Fruit fly (Drosophila melanogaster): ENCODE results near the gene tal-2A.

Gene tal-2A

dm6 chr3R:13816375-13816711 lies 3.4 kb downstream of the tal-2A start (continued):
- TF ChIP-seq repo (GFP tag; optimal IDR thresholded peaks at IDR 0.05) (no peak), Dbx (GFP tag; IDR thresholded peaks at IDR 0.05) (no peak), abd-A (tag; optimal IDR thresholded peaks at IDR 0.05) (peak; percentile 24), sisA (GFP tag; IDR thresholded peaks at IDR 0.05) (no peak), sqz (GFP tag; optimal IDR thresholded peaks at IDR 0.05) (peak; percentile 22), tx (GFP tag; optimal IDR thresholded peaks at IDR 0.05) (no peak), Hmr (GFP tag; optimal IDR thresholded peaks at IDR 0.05) (no peak), ham (GFP tag; IDR thresholded peaks at IDR 0.05) (no peak), CG11695 (GFP tag; IDR thresholded peaks at IDR 0.05) (no peak), CTCF (GFP tag; optimal IDR thresholded peaks at IDR 0.05) (no peak), CG13424 (tag; optimal IDR thresholded peaks at IDR 0.05) (no peak), E2f2 (GFP tag; IDR thresholded peaks at IDR 0.05) (no peak), ranshi (GFP tag; IDR thresholded peaks at IDR 0.05) (no peak), CG11456 (GFP tag; IDR thresholded peaks at IDR 0.05) (no peak), CG10209 (GFP tag; optimal IDR thresholded peaks at IDR 0.05) (no peak), CG32767 (GFP tag; IDR thresholded peaks at IDR 0.05) (no peak), CG4424 (GFP tag; optimal IDR thresholded peaks at IDR 0.05) (no peak), CG9609 (GFP tag; optimal IDR thresholded peaks at IDR 0.05) (no peak), Adf1 (GFP tag; IDR thresholded peaks at IDR 0.05) (no peak)

- TF ChIP-seq Opbp (GFP tag; IDR thresholded peaks at IDR 0.05; ENCODE audit: partially characterized antibody) (no peak), salm (tag; optimal IDR thresholded peaks at IDR 0.05) (peak; percentile 31), az2 (GFP tag; optimal IDR thresholded peaks at IDR 0.05) (peak; percentile 73), Camta (GFP tag; optimal IDR thresholded peaks at IDR 0.05) (no peak), crol (GFP tag; IDR thresholded peaks at IDR 0.05) (no peak), tin (GFP tag; optimal IDR thresholded peaks at IDR 0.05) (peak; percentile 58), ase (GFP tag; IDR thresholded peaks at IDR 0.05) (peak; percentile 49; the same call in 1 of the 3 replicates), H2.0 (GFP tag; IDR thresholded peaks at IDR 0.05) (peak; percentile 25), CG32532 (GFP tag; IDR thresholded peaks at IDR 0.05) (no peak; the same call in 1 of the 2 replicates), CG11504 (tag; optimal IDR thresholded peaks at IDR 0.05) (peak; percentile 82), hth (optimal IDR thresholded peaks at IDR 0.05) (no peak), sens-2 (GFP tag; IDR thresholded peaks at IDR 0.05) (0 out of 2 replicates have a peak, but pooled peaks have one; percentile 4), CG6683 (GFP tag; optimal IDR thresholded peaks at IDR 0.05) (no peak), Max (GFP tag; optimal IDR thresholded peaks at IDR 0.05) (peak; percentile 7), Eip74EF (GFP tag; optimal IDR thresholded peaks at IDR 0.05) (peak in 1 of 2 experiments; percentile 80), CG13775 (GFP tag; optimal IDR thresholded peaks at IDR 0.05) (peak; percentile 24), tll (GFP tag; optimal IDR thresholded peaks at IDR 0.05) (no peak), gcm (GFP tag; optimal IDR thresholded peaks at IDR 0.05) (peak; percentile 52), bab2 (GFP tag; optimal IDR thresholded peaks at IDR 0.05) (no peak), Bdp1 (GFP tag; optimal IDR thresholded peaks at IDR 0.05) (no peak), CG8388 (GFP tag; optimal IDR thresholded peaks at IDR 0.05) (peak; percentile 81), CG8478 (optimal IDR thresholded peaks at IDR 0.05) (no peak), CG10209 (GFP tag; optimal IDR thresholded peaks at IDR 0.05) (peak; percentile 67), CG31365 (tag; optimal IDR thresholded peaks at IDR 0.05) (no peak), nau (GFP tag; optimal IDR thresholded peaks at IDR 0.05) (peak; percentile 30), CG13424 (tag; optimal IDR thresholded peaks at IDR 0.05) (peak; percentile 74), ranshi (GFP tag; IDR thresholded peaks at IDR 0.05) (peak; percentile 57; the same call in 1 of the 2 replicates), BEAF-32 (GFP tag; optimal IDR thresholded peaks at IDR 0.05) (no peak), Meics (GFP tag; optimal IDR thresholded peaks at IDR 0.05) (peak; percentile 10), vnd (GFP tag; IDR thresholded peaks at IDR 0.05; ENCODE audit: partially characterized antibody) (no peak), CG31388 (GFP tag; optimal IDR thresholded peaks at IDR 0.05) (no peak), crc (GFP tag; optimal IDR thresholded peaks at IDR 0.05) (no peak), slou (GFP tag; optimal IDR thresholded peaks at IDR 0.05) (peak; percentile 1), TFAM (GFP tag; optimal IDR thresholded peaks at IDR 0.05) (no peak)
These were observed 4.8 kb downstream of the tal-2A start for dm6 chr3R:13817480-13818305.

All from whole organism, embryonic.